Fruit fly (Drosophila melanogaster) whole organism, embryonic: ENCODE measurements around the gene CG6610.

Experiments used
- Atf3 ChIP-seq: fragments of 200-800 bp; sonication (Bioruptor generic); optimal IDR thresholded peaks from 3 replicates; lab custom pipeline; 2016; ENCODE audit warnings: missing biosample characterization, missing genetic modification characterization
- CG11085 ChIP-seq: fragments of 200-800 bp; sonication (Bioruptor generic); IDR thresholded peaks from 2 replicates; pipeline ENCODE4 v1.3.6; 2022; ENCODE audit warnings: missing biosample characterization, missing genetic modification characterization
- CG1233 ChIP-seq: fragments of 200-800 bp; sonication (Bioruptor generic); optimal IDR thresholded peaks from 4 replicates; lab custom pipeline; 2018; ENCODE audit warnings: missing biosample characterization, mild to moderate bottlenecking, missing genetic modification characterization
- CG12744 ChIP-seq: fragments of 200-800 bp; sonication (Bioruptor generic); optimal IDR thresholded peaks from 2 replicates; lab custom pipeline; 2016; ENCODE audit warnings: missing biosample characterization, missing genetic modification characterization
- CG13287 ChIP-seq: fragments of 200-800 bp; sonication (Bioruptor generic); IDR thresholded peaks from 2 replicates; pipeline ENCODE4 v1.3.6; 2022; ENCODE audit warnings: missing biosample characterization, missing genetic modification characterization; ENCODE audit not compliant: partially characterized antibody
- CG14441 ChIP-seq: fragments of 200-800 bp; sonication (Bioruptor generic); IDR thresholded peaks from 2 replicates; pipeline ENCODE4 v1.3.6; 2022; ENCODE audit warnings: missing biosample characterization, missing genetic modification characterization
- CG14710 ChIP-seq: fragments of 200-800 bp; sonication (Bioruptor generic); optimal IDR thresholded peaks from 3 replicates; lab custom pipeline; 2019; ENCODE audit warnings: missing biosample characterization, mild to moderate bottlenecking, missing genetic modification characterization, moderate library complexity
- CG15479 ChIP-seq: fragments of 200-800 bp; sonication (Bioruptor generic); optimal IDR thresholded peaks from 3 replicates; lab custom pipeline; 2019; ENCODE audit warnings: missing biosample characterization, mild to moderate bottlenecking, missing genetic modification characterization, moderate library complexity
- CG1647 ChIP-seq: fragments of 200-800 bp; sonication (Bioruptor generic); optimal IDR thresholded peaks from 3 replicates; lab custom pipeline; 2016; ENCODE audit warnings: missing biosample characterization, missing genetic modification characterization
- CG17359 ChIP-seq: fragments of 200-800 bp; sonication (Bioruptor generic); optimal IDR thresholded peaks from 3 replicates; lab custom pipeline; 2018; ENCODE audit warnings: missing biosample characterization, mild to moderate bottlenecking, missing genetic modification characterization, moderate library complexity
- CG17568 ChIP-seq: fragments of 200-800 bp; sonication (Bioruptor generic); optimal IDR thresholded peaks from 2 replicates; lab custom pipeline; 2018; ENCODE audit warnings: missing biosample characterization, mild to moderate bottlenecking, missing genetic modification characterization, moderate library complexity
- CG31388 ChIP-seq: fragments of 200-800 bp; sonication (Bioruptor generic); optimal IDR thresholded peaks from 2 replicates; lab custom pipeline; 2016; ENCODE audit warnings: missing biosample characterization, missing genetic modification characterization
- CG3407 ChIP-seq: fragments of 200-800 bp; sonication (Bioruptor generic); optimal IDR thresholded peaks from 2 replicates; lab custom pipeline; 2018; ENCODE audit warnings: missing biosample characterization, mild to moderate bottlenecking, missing genetic modification characterization
- CG42726 ChIP-seq: fragments of 200-800 bp; sonication (Bioruptor generic); IDR thresholded peaks from 2 replicates; pipeline ENCODE4 v1.3.6; 2022; ENCODE audit warnings: missing biosample characterization, missing genetic modification characterization; ENCODE audit not compliant: partially characterized antibody
- CG4282 ChIP-seq: fragments of 200-800 bp; sonication (Bioruptor generic); optimal IDR thresholded peaks from 2 replicates; lab custom pipeline; 2016; ENCODE audit warnings: missing biosample characterization, missing genetic modification characterization
- CG4360 ChIP-seq: fragments of 200-800 bp; sonication (Bioruptor generic); IDR thresholded peaks from 2 replicates; pipeline ENCODE4 v1.3.6; 2022; ENCODE audit warnings: missing biosample characterization, missing genetic modification characterization
- CG5245 ChIP-seq: fragments of 200-800 bp; sonication (Bioruptor generic); optimal IDR thresholded peaks from 3 replicates; lab custom pipeline; 2016; ENCODE audit warnings: missing biosample characterization, missing genetic modification characterization
- CG7357 ChIP-seq: fragments of 200-800 bp; sonication (Bioruptor generic); IDR thresholded peaks from 3 replicates; pipeline ENCODE4 v1.3.6; 2022; ENCODE audit warnings: missing biosample characterization, missing genetic modification characterization
- CG8765 ChIP-seq: fragments of 200-800 bp; sonication (Bioruptor generic); IDR thresholded peaks from 2 replicates; pipeline ENCODE4 v1.3.6; 2022; ENCODE audit warnings: missing biosample characterization, missing genetic modification characterization
- CG8924 ChIP-seq: fragments of 200-800 bp; optimal IDR thresholded peaks from 3 replicates; lab custom pipeline; 2019; ENCODE audit warnings: missing biosample characterization, mild to moderate bottlenecking, missing genetic modification characterization, moderate library complexity
- CG9797 ChIP-seq: fragments of 200-800 bp; sonication (Bioruptor generic); optimal IDR thresholded peaks from 3 replicates; lab custom pipeline; 2018; ENCODE audit warnings: missing biosample characterization, mild to moderate bottlenecking, missing genetic modification characterization
- Dip2 ChIP-seq: fragments of 200-800 bp; sonication (Bioruptor generic); IDR thresholded peaks from 2 replicates; pipeline ENCODE4 v1.3.6; 2022; ENCODE audit warnings: missing biosample characterization, missing genetic modification characterization
- E2f2 ChIP-seq: fragments of 200-800 bp; sonication (Bioruptor generic); IDR thresholded peaks from 2 replicates; pipeline ENCODE4 v1.3.6; 2022; ENCODE audit warnings: missing biosample characterization, missing genetic modification characterization
- H15 ChIP-seq: fragments of 200-800 bp; sonication (Bioruptor generic); IDR thresholded peaks from 3 replicates; pipeline ENCODE4 v1.3.6; 2022; ENCODE audit warnings: missing biosample characterization, missing genetic modification characterization
- H2.0 ChIP-seq: fragments of 200-800 bp; sonication (Bioruptor generic); IDR thresholded peaks from 2 replicates; pipeline ENCODE4 v1.3.6; 2022; ENCODE audit warnings: missing biosample characterization, missing genetic modification characterization
- Poxn ChIP-seq: fragments of 200-800 bp; sonication (Bioruptor generic); IDR thresholded peaks from 2 replicates; pipeline ENCODE4 v1.3.6; 2022; ENCODE audit warnings: missing biosample characterization, missing genetic modification characterization
- Ravus ChIP-seq: fragments of 200-800 bp; sonication (Bioruptor generic); IDR thresholded peaks from 2 replicates; pipeline ENCODE4 v1.3.6; 2022; ENCODE audit warnings: missing biosample characterization, missing genetic modification characterization
- Rx ChIP-seq: fragments of 200-800 bp; sonication (Bioruptor generic); IDR thresholded peaks from 2 replicates; pipeline ENCODE4 v1.3.6; 2022; ENCODE audit warnings: missing biosample characterization, missing genetic modification characterization
- Tbp ChIP-seq: fragments of >200 bp; optimal IDR thresholded peaks from 2 replicates; lab custom pipeline; 2018; ENCODE audit warnings: missing biosample characterization, missing genetic modification characterization
- Vsx1 ChIP-seq: fragments of 200-800 bp; sonication (Bioruptor generic); optimal IDR thresholded peaks from 2 replicates; lab custom pipeline; 2017; ENCODE audit warnings: missing biosample characterization, mild to moderate bottlenecking, missing genetic modification characterization, missing genetic modification reagents
- Xrp1 ChIP-seq: fragments of 200-800 bp; sonication (Bioruptor generic); IDR thresholded peaks from 2 replicates; pipeline ENCODE4 v1.3.6; 2022; ENCODE audit warnings: missing biosample characterization, missing genetic modification characterization
- bbx ChIP-seq: fragments of 200-800 bp; sonication (Bioruptor generic); IDR thresholded peaks from 2 replicates; pipeline ENCODE4 v1.3.6; 2022; ENCODE audit warnings: missing biosample characterization, missing genetic modification characterization; ENCODE audit not compliant: partially characterized antibody
- btn ChIP-seq: fragments of 200-800 bp; sonication (Bioruptor generic); optimal IDR thresholded peaks from 2 replicates; lab custom pipeline; 2016; ENCODE audit warnings: missing biosample characterization, missing genetic modification characterization
- cato ChIP-seq: fragments of 200-800 bp; sonication (Bioruptor generic); optimal IDR thresholded peaks from 2 replicates; lab custom pipeline; 2016; ENCODE audit warnings: missing biosample characterization, missing genetic modification characterization, borderline replicate concordance
- chinmo ChIP-seq: fragments of 200-800 bp; sonication (Bioruptor generic); IDR thresholded peaks from 4 replicates; pipeline ENCODE4 v1.3.6; 2022; ENCODE audit warnings: missing biosample characterization, missing genetic modification characterization; ENCODE audit not compliant: partially characterized antibody
- crc ChIP-seq: fragments of 200-800 bp; sonication (Bioruptor generic); optimal IDR thresholded peaks from 2 replicates; lab custom pipeline; 2016; ENCODE audit warnings: missing biosample characterization, missing genetic modification characterization
- danr ChIP-seq: fragments of 200-800 bp; sonication (Bioruptor generic); IDR thresholded peaks from 2 replicates; pipeline ENCODE4 v1.3.6; 2022; ENCODE audit warnings: missing biosample characterization, missing genetic modification characterization
- dpn ChIP-seq, 2 experiments: fragments of 200-800 bp; sonication (Bioruptor generic); optimal IDR thresholded peaks; 3 replicates each; lab custom pipeline; 2016; ENCODE audit warnings: missing biosample characterization in 2 of 2, missing genetic modification characterization in 2 of 2
- emc ChIP-seq: fragments of 200-800 bp; sonication (Bioruptor generic); optimal IDR thresholded peaks from 2 replicates; lab custom pipeline; 2016; ENCODE audit warnings: missing biosample characterization, missing genetic modification characterization
- gro ChIP-seq: fragments of 200-800 bp; sonication (Bioruptor generic); optimal IDR thresholded peaks from 2 replicates; lab custom pipeline; 2016; ENCODE audit warnings: missing biosample characterization, missing genetic modification characterization
- pros ChIP-seq: fragments of 200-800 bp; sonication (Bioruptor generic); optimal IDR thresholded peaks from 3 replicates; lab custom pipeline; 2019; ENCODE audit warnings: missing biosample characterization, mild to moderate bottlenecking, missing genetic modification characterization, moderate library complexity
- ranshi ChIP-seq: fragments of 200-800 bp; sonication (Bioruptor generic); IDR thresholded peaks from 2 replicates; pipeline ENCODE4 v1.3.6; 2022; ENCODE audit warnings: missing biosample characterization, missing genetic modification characterization
- run ChIP-seq: fragments of 200-800 bp; sonication (Bioruptor generic); optimal IDR thresholded peaks from 3 replicates; lab custom pipeline; 2018; ENCODE audit warnings: missing biosample characterization, mild to moderate bottlenecking, missing genetic modification characterization
- stc ChIP-seq: fragments of 200-800 bp; sonication (Bioruptor generic); IDR thresholded peaks from 2 replicates; pipeline ENCODE4 v1.3.6; 2022; ENCODE audit warnings: missing biosample characterization, missing genetic modification characterization
- twi ChIP-seq: fragments of 200-800 bp; optimal IDR thresholded peaks from 2 replicates; lab custom pipeline; 2019; ENCODE audit warnings: missing biosample characterization, mild to moderate bottlenecking, missing genetic modification characterization, moderate library complexity
- vnd ChIP-seq: fragments of 200-800 bp; sonication (Bioruptor generic); IDR thresholded peaks from 3 replicates; pipeline ENCODE4 v1.3.6; 2022; ENCODE audit warnings: missing biosample characterization, missing genetic modification characterization; ENCODE audit not compliant: partially characterized antibody
- zen ChIP-seq: fragments of 200-800 bp; sonication (Bioruptor generic); optimal IDR thresholded peaks from 3 replicates; lab custom pipeline; 2018; ENCODE audit warnings: missing biosample characterization, mild to moderate bottlenecking, missing genetic modification characterization, moderate library complexity
- zen2 ChIP-seq: fragments of 200-800 bp; sonication (Bioruptor generic); IDR thresholded peaks from 3 replicates; pipeline ENCODE4 v1.3.6; 2022; ENCODE audit warnings: missing biosample characterization, missing genetic modification characterization; ENCODE audit not compliant: partially characterized antibody
- zf30C ChIP-seq: fragments of 200-800 bp; sonication (Bioruptor generic); optimal IDR thresholded peaks from 3 replicates; lab custom pipeline; 2018; ENCODE audit warnings: missing biosample characterization, mild to moderate bottlenecking, missing genetic modification characterization

CG6610 gene

dm6 chr3L:6124616-6125408, 49.5 kb downstream of the CG6610 start (continued):
- TF ChIP-seq CG4282 (GFP tag; lab: Kevin White, UChicago) = no peak
- no peak; the same call in 1 of the 2 replicates for TF ChIP-seq Ravus (GFP tag; lab: Robert Waterston, UW)
- TF ChIP-seq CG1233 (GFP tag; lab: Kevin White, UChicago) = peak; percentile 89
- no peak for TF ChIP-seq twi (tag; lab: Kevin White, UChicago)
- TF ChIP-seq zen2 (GFP tag; lab: Robert Waterston, UW) = no peak
- TF ChIP-seq run (tag; lab: Kevin White, UChicago) = no peak
- TF ChIP-seq CG14441 (GFP tag; lab: Robert Waterston, UW) = peak; percentile 72
- no peak for TF ChIP-seq Dip2 (GFP tag; lab: Robert Waterston, UW)
- no peak for TF ChIP-seq cato (GFP tag; lab: Kevin White, UChicago)
- TF ChIP-seq CG7357 = peak; percentile 88
- TF ChIP-seq CG4360 (GFP tag; lab: Robert Waterston, UW) = peak; percentile 53
- peak; percentile 89 for TF ChIP-seq stc (GFP tag; lab: Robert Waterston, UW)
- peak; percentile 63 for TF ChIP-seq crc (GFP tag; lab: Kevin White, UChicago)
- TF ChIP-seq Xrp1 = peak; percentile 41
- peak; percentile 38 to 91 for TF ChIP-seq dpn (GFP tag; optimal IDR thresholded peaks at IDR 0.05; lab: Kevin White, UChicago)
- TF ChIP-seq emc (GFP tag; lab: Kevin White, UChicago) = peak; percentile 64
- TF ChIP-seq CG17359 (tag; lab: Kevin White, UChicago) = peak; percentile 77
- no peak for TF ChIP-seq vnd
- no peak for TF ChIP-seq CG8924
- no peak for TF ChIP-seq chinmo (GFP tag; lab: Robert Waterston, UW)
- peak; percentile 45 for TF ChIP-seq CG1647 (GFP tag; lab: Kevin White, UChicago)
- peak; percentile 61 for TF ChIP-seq CG14710 (tag; lab: Kevin White, UChicago)
- TF ChIP-seq CG42726 (GFP tag; lab: Robert Waterston, UW) = peak; percentile 42; the same call in 1 of the 2 replicates
- TF ChIP-seq CG11085 (GFP tag; lab: Robert Waterston, UW) = peak; percentile 83
- no peak for TF ChIP-seq pros (GFP tag; lab: Kevin White, UChicago)
- no peak for TF ChIP-seq zf30C
- TF ChIP-seq bbx (GFP tag; lab: Robert Waterston, UW) = no peak
- peak; percentile 64 for TF ChIP-seq E2f2
- no peak for TF ChIP-seq Poxn (GFP tag; lab: Robert Waterston, UW)
- TF ChIP-seq CG17568 = peak; percentile 79
- TF ChIP-seq ranshi = peak; percentile 76; the same call in 1 of the 2 replicates
- no peak for TF ChIP-seq CG15479 (GFP tag; lab: Kevin White, UChicago)
- TF ChIP-seq CG9797 (GFP tag; lab: Kevin White, UChicago) = peak; percentile 29
- peak; percentile 82 for TF ChIP-seq Vsx1 (GFP tag; lab: Kevin White, UChicago)
- peak; percentile 68 for TF ChIP-seq CG3407
- peak; percentile 55 for TF ChIP-seq zen (tag; lab: Kevin White, UChicago)
- TF ChIP-seq CG5245 (GFP tag; lab: Kevin White, UChicago) = peak; percentile 69
- TF ChIP-seq H15 (GFP tag; lab: Robert Waterston, UW) = peak; percentile 83
- no peak for TF ChIP-seq gro (GFP tag; lab: Kevin White, UChicago)
- TF ChIP-seq CG8765 = no peak
- peak; percentile 81 for TF ChIP-seq Rx (GFP tag; lab: Robert Waterston, UW)
- TF ChIP-seq Tbp = no peak
- no peak for TF ChIP-seq CG12744
- peak; percentile 52 for TF ChIP-seq btn (GFP tag; lab: Kevin White, UChicago)
- TF ChIP-seq CG13287 = no peak; the same call in 1 of the 2 replicates
- TF ChIP-seq danr (GFP tag; lab: Robert Waterston, UW) = peak; percentile 41; the same call in 1 of the 2 replicates
- no peak for TF ChIP-seq Atf3 (GFP tag; lab: Kevin White, UChicago)
- peak; percentile 58; the same call in 1 of the 2 replicates for TF ChIP-seq H2.0
- TF ChIP-seq CG31388 = no peak
